Worm (Caenorhabditis elegans) whole organism, late embryonic: ENCODE data around the gene ZK1236.5.

Source experiments
- ceh-48 ChIP-seq: sonication (generic microtip); optimal IDR thresholded peaks from 2 replicates; lab custom pipeline; 2016; ENCODE audit warnings: missing genetic modification characterization, inconsistent platforms, missing compliant biosample characterization
- elt-2 ChIP-seq: sonication (generic microtip); optimal IDR thresholded peaks from 2 replicates; lab custom pipeline; 2016; ENCODE audit warnings: missing genetic modification reagents, missing genetic modification characterization, missing compliant biosample characterization
- madf-2 ChIP-seq: sonication (generic microtip); optimal IDR thresholded peaks from 2 replicates; lab custom pipeline; 2017; ENCODE audit warnings: missing genetic modification characterization, missing compliant biosample characterization
- sox-2 ChIP-seq: fragments of 200-800 bp; sonication (Bioruptor generic); IDR thresholded peaks from 2 replicates; pipeline ENCODE4 v1.3.6; 2022; ENCODE audit warnings: missing genetic modification reagents, missing genetic modification characterization, missing compliant biosample characterization

ce11 chrIII:8426271-8426670 lies 5.7 kb downstream of the ZK1236.5 start, which contains the start of gene cec-1:
- no peak for TF ChIP-seq madf-2
- TF ChIP-seq ceh-48 (tag; lab: Kevin White, UChicago) = no peak
- no peak for TF ChIP-seq elt-2 (tag; lab: Kevin White, UChicago)
- TF ChIP-seq sox-2 (GFP tag; lab: Robert Waterston, UW) = no peak
